Fruit fly (Drosophila melanogaster): ENCODE data around the gene CG3792.

CG3792 gene

DNA sequence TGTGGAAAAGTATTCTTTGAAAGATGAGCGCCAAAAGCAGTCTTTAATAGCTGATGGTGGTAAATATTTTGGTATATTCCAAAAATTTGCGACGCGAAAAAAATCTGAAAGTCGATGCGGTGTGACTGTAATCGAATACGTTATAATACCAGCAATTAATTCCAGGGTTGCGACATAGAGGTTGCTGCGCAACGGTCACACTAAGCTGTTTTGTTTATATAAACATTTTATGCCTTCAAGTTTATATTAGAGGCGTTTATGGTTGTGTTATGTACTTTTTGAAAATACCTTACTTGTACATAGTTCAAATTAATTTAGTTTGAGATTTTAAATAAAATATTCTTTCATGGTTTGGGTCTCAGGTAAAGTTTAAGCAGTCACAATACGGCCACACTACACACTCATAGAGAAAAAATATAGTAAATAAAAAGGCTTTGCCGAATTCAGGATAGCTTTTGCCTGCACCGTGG, 5.7 kb upstream of the CG3792 start, which contains the start of gene CG14043 (continued):
- TF ChIP-seq ERR (GFP tag; optimal IDR thresholded peaks at IDR 0.05) (no peak), CG6765 (GFP tag; optimal IDR thresholded peaks at IDR 0.05) (no peak), Elba2 (GFP tag; optimal IDR thresholded peaks at IDR 0.05) (no peak), z (GFP tag; IDR thresholded peaks at IDR 0.05) (no peak), CG7928 (GFP tag; optimal IDR thresholded peaks at IDR 0.05) (peak; percentile 91), psq (GFP tag; optimal IDR thresholded peaks at IDR 0.05) (no peak), Neu2 (GFP tag; optimal IDR thresholded peaks at IDR 0.05; ENCODE audit: borderline replicate concordance) (peak; percentile 4), wor (GFP tag; IDR thresholded peaks at IDR 0.05) (no peak), YL-1 (GFP tag; optimal IDR thresholded peaks at IDR 0.05) (peak; percentile 80), Hsf (GFP tag; optimal IDR thresholded peaks at IDR 0.05) (peak; percentile 48), Camta (GFP tag; optimal IDR thresholded peaks at IDR 0.05) (no peak), CG10274 (GFP tag; optimal IDR thresholded peaks at IDR 0.05) (no peak), C15 (GFP tag; IDR thresholded peaks at IDR 0.05) (no peak), dm (GFP tag; optimal IDR thresholded peaks at IDR 0.05) (peak; percentile 35), caup (GFP tag; optimal IDR thresholded peaks at IDR 0.05; ENCODE audit: severe bottlenecking) (no peak), slbo (GFP tag; IDR thresholded peaks at IDR 0.05) (peak; percentile 59), Med (GFP tag) (peak; percentile 73), CG15011 (GFP tag; optimal IDR thresholded peaks at IDR 0.05) (no peak), tap (tag; optimal IDR thresholded peaks at IDR 0.05) (no peak), tna (GFP tag; IDR thresholded peaks at IDR 0.05; ENCODE audit: partially characterized antibody) (no peak), croc (GFP tag; conservative IDR thresholded peaks at IDR 0.05) (no peak; the same call in 2 of the 3 replicates), CG9876 (GFP tag; optimal IDR thresholded peaks at IDR 0.05) (no peak), mld (GFP tag; IDR thresholded peaks at IDR 0.05; ENCODE audit: partially characterized antibody) (no peak), CG17361 (GFP tag; IDR thresholded peaks at IDR 0.05) (peak; percentile 8; the same call in 1 of the 3 replicates), CG10959 (GFP tag; IDR thresholded peaks at IDR 0.05) (no peak), Antp (GFP tag; optimal IDR thresholded peaks at IDR 0.05) (no peak), Asciz (GFP tag; optimal IDR thresholded peaks at IDR 0.05) (no peak), CG4730 (GFP tag; IDR thresholded peaks at IDR 0.05) (no peak), NfI (GFP tag; optimal IDR thresholded peaks at IDR 0.05) (no peak), CG13123 (GFP tag; optimal IDR thresholded peaks at IDR 0.05) (no peak), MTF-1 (GFP tag; optimal IDR thresholded peaks at IDR 0.05; ENCODE audit: borderline replicate concordance) (no peak), Myb (GFP tag; optimal IDR thresholded peaks at IDR 0.05) (peak; percentile 56), CG14667 (GFP tag; IDR thresholded peaks at IDR 0.05) (no peak), toy (GFP tag; IDR thresholded peaks at IDR 0.05) (no peak), ara (GFP tag; IDR thresholded peaks at IDR 0.05) (no peak), CG8478 (optimal IDR thresholded peaks at IDR 0.05) (no peak), mirr (GFP tag; optimal IDR thresholded peaks at IDR 0.05) (no peak), CG6854 (GFP tag; optimal IDR thresholded peaks at IDR 0.05) (no peak), B-H1 (GFP tag; IDR thresholded peaks at IDR 0.05) (no peak), Dip3 (GFP tag; optimal IDR thresholded peaks at IDR 0.05) (peak; percentile 32), CG6272 (GFP tag; IDR thresholded peaks at IDR 0.05) (no peak), CG7963 (GFP tag; IDR thresholded peaks at IDR 0.05; ENCODE audit: partially characterized antibody) (no peak), al (GFP tag; IDR thresholded peaks at IDR 0.05) (0 out of 2 replicates have a peak, but pooled peaks have one; percentile 30), Pdp1 (GFP tag; optimal IDR thresholded peaks at IDR 0.05) (peak in 1 of 2 experiments; percentile 95), bab2 (GFP tag; optimal IDR thresholded peaks at IDR 0.05) (no peak), Trl (optimal IDR thresholded peaks at IDR 0.05) (no peak), Trl (GFP tag; optimal IDR thresholded peaks at IDR 0.05) (no peak), CG4282 (GFP tag; optimal IDR thresholded peaks at IDR 0.05) (no peak), Six4 (GFP tag; optimal IDR thresholded peaks at IDR 0.05) (no peak), B-H2 (GFP tag; optimal IDR thresholded peaks at IDR 0.05) (no peak), usp (GFP tag; optimal IDR thresholded peaks at IDR 0.05) (no peak), NC2β (GFP tag; optimal IDR thresholded peaks at IDR 0.05) (peak; percentile 42), Nf-YA (GFP tag; IDR thresholded peaks at IDR 0.05) (no peak)
